Fruit fly (Drosophila melanogaster) whole organism, embryonic: ENCODE data around the gene Rab9D.

Source experiments
- ATbp ChIP-seq: fragments of 200-800 bp; sonication (Bioruptor generic); optimal IDR thresholded peaks from 2 replicates; lab custom pipeline; 2017; ENCODE audit warnings: missing biosample characterization, mild to moderate bottlenecking, missing genetic modification characterization, missing genetic modification reagents
- B-H1 ChIP-seq: fragments of 200-800 bp; sonication (Bioruptor generic); IDR thresholded peaks from 3 replicates; pipeline ENCODE4 v1.3.6; 2022; ENCODE audit warnings: missing biosample characterization, missing genetic modification characterization
- CG10209 ChIP-seq: fragments of 200-800 bp; sonication (Bioruptor generic); optimal IDR thresholded peaks from 3 replicates; lab custom pipeline; 2017; ENCODE audit warnings: missing biosample characterization, mild to moderate bottlenecking, missing genetic modification characterization, missing genetic modification reagents
- CG10979 ChIP-seq: fragments of 200-800 bp; sonication (Bioruptor generic); optimal IDR thresholded peaks from 2 replicates; lab custom pipeline; 2018; ENCODE audit warnings: missing biosample characterization, mild to moderate bottlenecking, missing genetic modification characterization, moderate library complexity
- CG11247 ChIP-seq: fragments of 200-800 bp; sonication (Bioruptor generic); IDR thresholded peaks from 2 replicates; pipeline ENCODE4 v1.3.6; 2022; ENCODE audit warnings: missing biosample characterization, missing genetic modification characterization
- CG12155 ChIP-seq: fragments of 200-800 bp; sonication (Bioruptor generic); optimal IDR thresholded peaks from 3 replicates; lab custom pipeline; 2016; ENCODE audit warnings: missing biosample characterization, missing genetic modification characterization
- CG15696 ChIP-seq: fragments of 200-800 bp; sonication (Bioruptor generic); optimal IDR thresholded peaks from 2 replicates; lab custom pipeline; 2019; ENCODE audit warnings: missing biosample characterization, mild to moderate bottlenecking, missing genetic modification characterization, moderate library complexity
- CG1603 ChIP-seq: fragments of 200-800 bp; sonication (Bioruptor generic); optimal IDR thresholded peaks from 2 replicates; lab custom pipeline; 2019; ENCODE audit warnings: missing biosample characterization, mild to moderate bottlenecking, missing genetic modification characterization, moderate library complexity
- CG16863 ChIP-seq: fragments of 200-800 bp; sonication (Bioruptor generic); optimal IDR thresholded peaks from 3 replicates; lab custom pipeline; 2016; ENCODE audit warnings: missing biosample characterization, missing genetic modification characterization
- CG17829 ChIP-seq: fragments of 200-800 bp; optimal IDR thresholded peaks from 2 replicates; lab custom pipeline; 2019; ENCODE audit warnings: missing biosample characterization, mild to moderate bottlenecking, missing genetic modification characterization, moderate library complexity
- CG18764 ChIP-seq: fragments of 200-800 bp; sonication (Bioruptor generic); optimal IDR thresholded peaks from 3 replicates; lab custom pipeline; 2016; ENCODE audit warnings: missing biosample characterization, missing genetic modification characterization
- CG3163 ChIP-seq: fragments of 200-800 bp; sonication (Bioruptor generic); optimal IDR thresholded peaks from 3 replicates; lab custom pipeline; 2016; ENCODE audit warnings: missing biosample characterization, missing genetic modification characterization
- CG4424 ChIP-seq: fragments of 200-800 bp; sonication (Bioruptor generic); optimal IDR thresholded peaks from 3 replicates; lab custom pipeline; 2016; ENCODE audit warnings: missing biosample characterization, missing genetic modification characterization
- CG4707 ChIP-seq: fragments of 200-800 bp; sonication (Bioruptor generic); optimal IDR thresholded peaks from 2 replicates; lab custom pipeline; 2018; ENCODE audit warnings: missing biosample characterization, mild to moderate bottlenecking, missing genetic modification characterization, moderate library complexity
- CG6175 ChIP-seq: fragments of 200-800 bp; sonication (Bioruptor generic); IDR thresholded peaks from 3 replicates; pipeline ENCODE4 v1.3.6; 2022; ENCODE audit warnings: missing biosample characterization, missing genetic modification characterization
- CG7357 ChIP-seq: fragments of 200-800 bp; sonication (Bioruptor generic); IDR thresholded peaks from 3 replicates; pipeline ENCODE4 v1.3.6; 2022; ENCODE audit warnings: missing biosample characterization, missing genetic modification characterization
- CG8281 ChIP-seq: fragments of 200-800 bp; sonication (Bioruptor generic); optimal IDR thresholded peaks from 2 replicates; lab custom pipeline; 2018; ENCODE audit warnings: missing biosample characterization, mild to moderate bottlenecking, missing genetic modification characterization, moderate library complexity
- CG9437 ChIP-seq: fragments of 200-800 bp; sonication (Bioruptor generic); optimal IDR thresholded peaks from 2 replicates; lab custom pipeline; 2018; ENCODE audit warnings: missing biosample characterization, mild to moderate bottlenecking, missing genetic modification characterization
- D19B ChIP-seq: fragments of 200-800 bp; sonication (Bioruptor generic); optimal IDR thresholded peaks from 2 replicates; lab custom pipeline; 2017; ENCODE audit warnings: missing biosample characterization, mild to moderate bottlenecking, missing genetic modification characterization
- Elba2 ChIP-seq: fragments of 200-800 bp; sonication (Bioruptor generic); optimal IDR thresholded peaks from 3 replicates; lab custom pipeline; 2016; ENCODE audit warnings: missing biosample characterization, missing genetic modification characterization
- Fer1 ChIP-seq: fragments of 200-800 bp; sonication (Bioruptor generic); optimal IDR thresholded peaks from 2 replicates; lab custom pipeline; 2017; ENCODE audit warnings: missing biosample characterization, mild to moderate bottlenecking, missing genetic modification characterization
- Hey ChIP-seq: fragments of 200-800 bp; sonication (Bioruptor generic); optimal IDR thresholded peaks from 3 replicates; lab custom pipeline; 2018; ENCODE audit warnings: missing biosample characterization, mild to moderate bottlenecking, missing genetic modification characterization
- Hmr ChIP-seq: fragments of 200-800 bp; sonication (Bioruptor generic); optimal IDR thresholded peaks from 3 replicates; lab custom pipeline; 2017; ENCODE audit warnings: mild to moderate bottlenecking, missing biosample characterization, missing genetic modification reagents, missing genetic modification characterization
- Nf-YC ChIP-seq: fragments of 200-800 bp; optimal IDR thresholded peaks from 3 replicates; lab custom pipeline; 2019; ENCODE audit warnings: missing biosample characterization, mild to moderate bottlenecking, missing genetic modification characterization, moderate library complexity
- Oli ChIP-seq: fragments of 200-800 bp; sonication (Bioruptor generic); optimal IDR thresholded peaks from 2 replicates; lab custom pipeline; 2018; ENCODE audit warnings: missing biosample characterization, mild to moderate bottlenecking, missing genetic modification characterization, moderate library complexity
- Ptx1 ChIP-seq: fragments of 200-800 bp; sonication (Bioruptor generic); IDR thresholded peaks from 2 replicates; pipeline ENCODE4 v1.3.6; 2022; ENCODE audit warnings: missing biosample characterization, missing genetic modification characterization
- bowl ChIP-seq: fragments of 200-800 bp; sonication (Bioruptor generic); IDR thresholded peaks from 2 replicates; pipeline ENCODE4 v1.3.6; 2022; ENCODE audit warnings: missing biosample characterization, missing genetic modification characterization
- corto ChIP-seq: fragments of 200-800 bp; sonication (Bioruptor generic); optimal IDR thresholded peaks from 2 replicates; lab custom pipeline; 2016; ENCODE audit warnings: missing biosample characterization, mild to moderate bottlenecking, missing genetic modification characterization, moderate library complexity
- cwo ChIP-seq: fragments of 200-800 bp; sonication (Bioruptor generic); optimal IDR thresholded peaks from 3 replicates; lab custom pipeline; 2017; ENCODE audit warnings: missing biosample characterization, missing genetic modification characterization, mild to moderate bottlenecking, moderate library complexity, missing genetic modification reagents
- danr ChIP-seq: fragments of 200-800 bp; sonication (Bioruptor generic); IDR thresholded peaks from 2 replicates; pipeline ENCODE4 v1.3.6; 2022; ENCODE audit warnings: missing biosample characterization, missing genetic modification characterization
- dysf ChIP-seq: fragments of 200-800 bp; sonication (Bioruptor generic); IDR thresholded peaks from 3 replicates; pipeline ENCODE4 v1.3.6; 2022; ENCODE audit warnings: missing biosample characterization, missing genetic modification characterization
- fd64A ChIP-seq: fragments of 200-800 bp; sonication (Bioruptor generic); optimal IDR thresholded peaks from 3 replicates; lab custom pipeline; 2018; ENCODE audit warnings: missing biosample characterization, mild to moderate bottlenecking, missing genetic modification characterization
- fd96Cb ChIP-seq: fragments of 200-800 bp; sonication (Bioruptor generic); optimal IDR thresholded peaks from 2 replicates; lab custom pipeline; 2018; ENCODE audit warnings: missing biosample characterization, mild to moderate bottlenecking, missing genetic modification characterization, moderate library complexity
- fru ChIP-seq: fragments of >200 bp; optimal IDR thresholded peaks from 2 replicates; lab custom pipeline; 2017
- gem ChIP-seq: fragments of 200-800 bp; sonication (Bioruptor generic); optimal IDR thresholded peaks from 2 replicates; lab custom pipeline; 2019; ENCODE audit warnings: missing biosample characterization, mild to moderate bottlenecking, missing genetic modification characterization, moderate library complexity
- gfzf ChIP-seq: fragments of 200-800 bp; sonication (Bioruptor generic); optimal IDR thresholded peaks from 2 replicates; lab custom pipeline; 2016; ENCODE audit warnings: missing biosample characterization, mild to moderate bottlenecking, missing genetic modification characterization, moderate library complexity
- gro ChIP-seq: fragments of 200-800 bp; sonication (Bioruptor generic); optimal IDR thresholded peaks from 2 replicates; lab custom pipeline; 2016; ENCODE audit warnings: missing biosample characterization, missing genetic modification characterization
- h ChIP-seq: fragments of >200 bp; optimal IDR thresholded peaks from 2 replicates; lab custom pipeline; 2017
- mirr ChIP-seq: fragments of 200-800 bp; sonication (Bioruptor generic); optimal IDR thresholded peaks from 3 replicates; lab custom pipeline; 2018; ENCODE audit warnings: missing biosample characterization, mild to moderate bottlenecking, missing genetic modification characterization
- otp ChIP-seq: fragments of 200-800 bp; sonication (Bioruptor generic); IDR thresholded peaks from 3 replicates; pipeline ENCODE4, ENCODE4 v1.3.6; 2022; ENCODE audit warnings: missing biosample characterization, missing genetic modification characterization
- pros ChIP-seq: fragments of 200-800 bp; sonication (Bioruptor generic); optimal IDR thresholded peaks from 3 replicates; lab custom pipeline; 2019; ENCODE audit warnings: missing biosample characterization, mild to moderate bottlenecking, missing genetic modification characterization, moderate library complexity
- psq ChIP-seq: fragments of 200-800 bp; sonication (Bioruptor generic); optimal IDR thresholded peaks from 2 replicates; lab custom pipeline; 2017; ENCODE audit warnings: missing biosample characterization, missing genetic modification characterization
- sc ChIP-seq, 3 experiments: fragments of >200 bp in 2 of 3; fragments of 200-800 bp in 1 of 3; sonication (Bioruptor generic) in 1 of 3; optimal IDR thresholded peaks; 2 replicates in 2 of 3; 3 replicates in 1 of 3; lab custom pipeline; 2017; ENCODE audit warnings: mild to moderate bottlenecking in 1 of 3, missing biosample characterization in 1 of 3, missing genetic modification characterization in 1 of 3, missing genetic modification reagents in 1 of 3
- sd ChIP-seq: fragments of 200-800 bp; sonication (Bioruptor generic); optimal IDR thresholded peaks from 3 replicates; lab custom pipeline; 2018; ENCODE audit warnings: missing biosample characterization, mild to moderate bottlenecking, missing genetic modification characterization, moderate library complexity
- slbo ChIP-seq: fragments of 200-800 bp; sonication (Bioruptor generic); IDR thresholded peaks from 2 replicates; pipeline ENCODE4 v1.3.6; 2022; ENCODE audit warnings: missing biosample characterization, missing genetic modification characterization
- tin ChIP-seq: fragments of 200-800 bp; sonication (Bioruptor generic); optimal IDR thresholded peaks from 3 replicates; lab custom pipeline; 2016; ENCODE audit warnings: missing biosample characterization, missing genetic modification characterization
- tna ChIP-seq: fragments of 200-800 bp; sonication (Bioruptor generic); IDR thresholded peaks from 2 replicates; pipeline ENCODE4 v1.3.6; 2022; ENCODE audit warnings: missing biosample characterization, missing genetic modification characterization; ENCODE audit not compliant: partially characterized antibody
- ttk ChIP-seq: fragments of 200-800 bp; sonication (Bioruptor generic); IDR thresholded peaks from 2 replicates; pipeline ENCODE4 v2.1.2; 2022; ENCODE audit warnings: missing biosample characterization, missing genetic modification characterization
- vvl ChIP-seq: fragments of 200-800 bp; sonication (Bioruptor generic); IDR thresholded peaks from 2 replicates; pipeline ENCODE4 v1.3.6; 2022; ENCODE audit warnings: missing biosample characterization, missing genetic modification characterization
- zen2 ChIP-seq: fragments of 200-800 bp; sonication (Bioruptor generic); IDR thresholded peaks from 3 replicates; pipeline ENCODE4 v1.3.6; 2022; ENCODE audit warnings: missing biosample characterization, missing genetic modification characterization; ENCODE audit not compliant: partially characterized antibody

Gene Rab9D

DNA sequence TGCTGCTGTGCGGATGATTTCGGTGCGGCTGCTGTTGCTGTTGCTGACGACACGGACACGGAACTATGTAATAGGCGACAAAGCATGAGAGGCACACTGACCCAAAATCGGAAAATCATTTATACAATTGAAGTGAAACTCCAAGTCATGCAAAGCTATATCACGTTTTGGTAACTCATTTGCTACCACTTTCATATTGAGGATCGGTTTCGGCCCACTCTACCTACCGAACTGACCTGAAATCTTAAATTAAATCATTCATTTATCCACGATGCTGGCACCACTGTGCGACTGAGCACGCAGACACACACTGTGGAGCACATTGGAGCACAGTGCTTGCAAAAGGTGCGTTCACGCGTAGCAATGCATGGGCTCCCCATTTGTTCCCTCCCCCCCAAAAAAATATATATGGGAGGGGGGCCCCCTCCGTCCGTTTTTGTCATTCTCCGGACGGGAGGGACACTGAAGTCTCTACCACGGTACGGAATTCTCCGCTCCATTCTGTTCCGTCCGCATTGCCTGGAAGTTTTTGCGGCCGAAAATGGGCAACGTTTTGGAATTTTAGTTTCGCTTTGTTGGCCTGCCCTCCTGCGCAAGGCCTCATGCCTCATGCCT lies 18.6 kb upstream of the Rab9D start (continued):
- peak; percentile 40; the same call in 1 of the 2 replicates for TF ChIP-seq Ptx1 (GFP tag; lab: Robert Waterston, UW)
- TF ChIP-seq sd (tag; lab: Kevin White, UChicago): no peak
- TF ChIP-seq CG7357 (GFP tag; lab: Robert Waterston, UW): peak; percentile 40; the same call in 1 of the 3 replicates
- no peak for TF ChIP-seq CG12155
- TF ChIP-seq dysf: peak; percentile 54; the same call in 2 of the 3 replicates
- TF ChIP-seq bowl (GFP tag; lab: Robert Waterston, UW): no peak
- no peak for TF ChIP-seq gro (GFP tag; lab: Kevin White, UChicago)
- TF ChIP-seq cwo (GFP tag; lab: Kevin White, UChicago): peak; percentile 43
- peak; percentile 65 for TF ChIP-seq ttk (GFP tag; lab: Robert Waterston, UW)
- TF ChIP-seq CG1603 (tag; lab: Kevin White, UChicago): peak; percentile 86
- TF ChIP-seq pros (GFP tag; lab: Kevin White, UChicago): no peak
- TF ChIP-seq CG4707: no peak
- TF ChIP-seq CG17829 (tag; lab: Kevin White, UChicago): no peak
- no peak; the same call in 2 of the 3 replicates for TF ChIP-seq otp (GFP tag; lab: Robert Waterston, UW)
- no peak for TF ChIP-seq Hey
- peak; percentile 53 for TF ChIP-seq Hmr (GFP tag; lab: Kevin White, UChicago)
- TF ChIP-seq CG9437 (GFP tag; lab: Kevin White, UChicago): peak; percentile 20
- TF ChIP-seq danr: no peak
- no peak for TF ChIP-seq sc (optimal IDR thresholded peaks at IDR 0.05; lab: Kevin White, UChicago)
- TF ChIP-seq sc (GFP tag; optimal IDR thresholded peaks at IDR 0.05; lab: Kevin White, UChicago): peak; percentile 35
- peak; percentile 75 for TF ChIP-seq gem (tag; lab: Kevin White, UChicago)
- TF ChIP-seq fru (lab: Kevin White, UChicago): no peak
- TF ChIP-seq CG11247 (GFP tag; lab: Robert Waterston, UW): no peak
- TF ChIP-seq CG10209 (GFP tag; lab: Kevin White, UChicago): peak; percentile 55
- TF ChIP-seq corto: no peak
- peak; percentile 13 for TF ChIP-seq CG4424 (GFP tag; lab: Kevin White, UChicago)
- TF ChIP-seq zen2 (GFP tag; lab: Robert Waterston, UW): no peak
- peak; percentile 45 for TF ChIP-seq Fer1
- TF ChIP-seq tin (GFP tag; lab: Kevin White, UChicago): peak; percentile 39
- no peak for TF ChIP-seq Elba2 (GFP tag; lab: Kevin White, UChicago)
- TF ChIP-seq tna (GFP tag; lab: Robert Waterston, UW): no peak
- TF ChIP-seq CG15696 (tag; lab: Kevin White, UChicago): no peak
- TF ChIP-seq h: no peak
- TF ChIP-seq D19B: no peak
- TF ChIP-seq slbo: peak; percentile 47
- TF ChIP-seq mirr (GFP tag; lab: Kevin White, UChicago): no peak
- TF ChIP-seq gfzf (GFP tag; lab: Kevin White, UChicago): no peak
- no peak for TF ChIP-seq fd64A (GFP tag; lab: Kevin White, UChicago)
- TF ChIP-seq ATbp (GFP tag; lab: Kevin White, UChicago): peak; percentile 64
- TF ChIP-seq psq (GFP tag; lab: Kevin White, UChicago): no peak
- peak; percentile 10 for TF ChIP-seq CG18764 (GFP tag; lab: Kevin White, UChicago)
- peak; percentile 55 for TF ChIP-seq CG10979 (tag; lab: Kevin White, UChicago)
- TF ChIP-seq CG16863: peak; percentile 33
- no peak for TF ChIP-seq Nf-YC
- TF ChIP-seq Oli (tag; lab: Kevin White, UChicago): peak; percentile 74
- no peak for TF ChIP-seq B-H1 (GFP tag; lab: Robert Waterston, UW)
- TF ChIP-seq CG3163: no peak
- TF ChIP-seq fd96Cb (tag; lab: Kevin White, UChicago): peak; percentile 64
- TF ChIP-seq CG6175: no peak
- TF ChIP-seq CG8281 (tag; lab: Kevin White, UChicago): no peak
- TF ChIP-seq vvl: peak; percentile 76
